Worm (Caenorhabditis elegans): ENCODE measurements around the gene cct-5.

The cct-5 gene

DNA sequence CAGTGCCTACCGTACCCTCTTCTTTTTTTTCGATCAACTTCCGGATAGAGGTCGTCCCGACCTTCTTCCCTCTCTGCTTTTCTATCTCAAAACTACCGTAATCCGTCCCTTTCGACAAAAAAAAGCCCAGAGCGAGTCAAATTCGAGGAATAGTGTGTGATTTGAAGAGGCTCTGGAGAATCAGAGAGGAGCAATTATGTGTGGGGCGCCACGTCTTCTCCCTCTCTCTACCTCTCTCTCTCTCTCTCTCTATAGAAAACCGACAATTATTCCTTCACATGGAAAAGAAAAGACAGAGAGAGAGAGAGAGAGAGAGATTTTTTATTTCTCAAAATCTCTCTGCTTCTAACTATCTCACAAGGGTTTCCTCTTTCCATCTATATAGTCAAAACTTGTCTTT, 51.3 kb downstream of the cct-5 start:
- TF ChIP-seq nhr-6 (tag; optimal IDR thresholded peaks at IDR 0.05) (peak; percentile 4), elt-1 (tag; optimal IDR thresholded peaks at IDR 0.05) (no peak), ztf-4 (tag; optimal IDR thresholded peaks at IDR 0.05) (no peak), sma-9 (GFP tag; optimal IDR thresholded peaks at IDR 0.05) (peak; percentile 2), sma-9 (tag; optimal IDR thresholded peaks at IDR 0.05) (no peak), lsy-2 (tag; optimal IDR thresholded peaks at IDR 0.05) (peak; percentile 29 to 83), elt-3 (tag; optimal IDR thresholded peaks at IDR 0.05) (no peak), lin-39 (tag; optimal IDR thresholded peaks at IDR 0.05) (no peak), nhr-237 (tag; optimal IDR thresholded peaks at IDR 0.05) (no peak), F13H6.1 (tag; optimal IDR thresholded peaks at IDR 0.05) (peak; percentile 42), crh-2 (tag; optimal IDR thresholded peaks at IDR 0.05) (peak; percentile 39), C34F6.9 (tag; optimal IDR thresholded peaks at IDR 0.05) (peak; percentile 19), lin-13 (GFP tag; optimal IDR thresholded peaks at IDR 0.05) (no peak), ztf-11 (tag; optimal IDR thresholded peaks at IDR 0.05) (no peak), nhr-11 (tag; optimal IDR thresholded peaks at IDR 0.05) (no peak), R02D3.7 (tag; optimal IDR thresholded peaks at IDR 0.05) (no peak), nhr-25 (tag; optimal IDR thresholded peaks at IDR 0.05) (peak; percentile 79), mbf-1 (tag; optimal IDR thresholded peaks at IDR 0.05) (no peak), peb-1 (tag; optimal IDR thresholded peaks at IDR 0.05) (no peak)

DNA sequence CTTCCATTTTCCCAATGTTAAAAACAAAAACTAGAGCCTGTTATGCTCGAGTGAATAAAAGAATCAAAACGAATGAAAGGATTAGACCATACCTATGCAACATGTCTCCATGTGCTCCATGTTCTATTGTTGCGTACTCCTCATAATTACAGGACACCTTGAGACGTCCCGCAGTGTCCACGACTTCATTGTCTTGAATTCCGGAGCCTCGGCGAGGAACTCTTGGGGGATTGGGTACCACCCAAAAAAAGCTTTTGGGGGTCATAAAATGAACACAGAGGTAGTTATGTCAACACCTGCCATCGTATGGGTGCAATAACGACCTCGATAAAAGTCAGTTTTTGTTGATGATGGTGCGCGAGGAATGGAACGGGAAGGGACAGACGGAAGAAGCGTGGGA, 53.0 kb downstream of the cct-5 start:
- TF ChIP-seq sma-9 (GFP tag; optimal IDR thresholded peaks at IDR 0.05) = no peak
- TF ChIP-seq sma-9 (tag; optimal IDR thresholded peaks at IDR 0.05) = no peak

DNA sequence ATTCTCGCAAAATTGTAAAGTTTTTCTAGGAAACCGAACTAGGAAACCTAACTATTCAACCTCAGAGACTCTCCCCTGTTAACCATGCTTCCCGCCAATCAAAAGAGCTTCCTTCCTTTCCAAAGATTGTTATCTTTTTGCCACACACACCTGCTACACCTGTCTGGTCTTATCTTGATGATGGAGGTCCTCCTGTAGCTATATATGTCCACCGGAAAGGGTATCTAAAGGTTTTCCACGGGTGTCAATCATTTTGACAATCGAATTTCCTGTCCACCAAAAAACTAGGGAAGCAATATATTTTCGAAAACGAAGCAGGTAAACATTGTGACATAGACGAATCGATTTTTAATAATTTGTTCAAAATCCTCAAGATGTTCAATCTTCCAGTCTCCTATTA, 54.1 kb downstream of the cct-5 start:
- TF ChIP-seq nhr-25 (tag; optimal IDR thresholded peaks at IDR 0.05) (peak; percentile 21), ceh-16 (tag; optimal IDR thresholded peaks at IDR 0.05) (peak; percentile 30), gmeb-1 (tag; optimal IDR thresholded peaks at IDR 0.05) (no peak), mbf-1 (tag; optimal IDR thresholded peaks at IDR 0.05) (no peak), unc-39 (tag; optimal IDR thresholded peaks at IDR 0.05) (no peak)

DNA sequence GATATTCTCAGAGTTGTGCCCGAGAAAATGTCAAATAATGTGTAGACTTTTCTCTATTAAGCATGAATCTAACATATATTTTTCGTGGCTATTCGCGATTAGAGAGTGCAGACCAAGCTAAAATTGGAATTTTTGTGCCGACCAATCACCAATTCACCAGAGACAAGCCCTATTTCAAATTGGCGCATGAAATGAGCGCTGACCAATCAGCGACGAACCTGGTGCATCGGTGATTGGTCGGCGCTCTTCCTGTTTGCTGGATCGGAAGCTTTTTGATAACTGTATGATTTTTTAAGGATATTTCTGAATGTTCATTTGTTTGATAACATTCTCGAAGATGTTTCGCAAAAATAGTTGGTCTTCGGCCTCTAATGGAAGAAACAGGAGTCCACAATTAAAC, 54.6 kb downstream of the cct-5 start:
- no peak for TF ChIP-seq ceh-82 (tag; optimal IDR thresholded peaks at IDR 0.05)

- TF ChIP-seq sma-9 (GFP tag; optimal IDR thresholded peaks at IDR 0.05) (no peak), sma-9 (tag; optimal IDR thresholded peaks at IDR 0.05) (no peak), nhr-25 (tag; optimal IDR thresholded peaks at IDR 0.05) (peak; percentile 30), lsy-2 (tag; optimal IDR thresholded peaks at IDR 0.05) (peak in 1 of 2 experiments; percentile 32)
Measured at ce11 chrIII:4452749-4453148, 55.2 kb downstream of the cct-5 start.

- TF ChIP-seq F13H6.1 (tag; optimal IDR thresholded peaks at IDR 0.05) (no peak), sma-3 (GFP tag; optimal IDR thresholded peaks at IDR 0.05) (no peak), ztf-11 (tag; optimal IDR thresholded peaks at IDR 0.05) (no peak), C34F6.9 (tag; optimal IDR thresholded peaks at IDR 0.05) (no peak), nhr-25 (tag; optimal IDR thresholded peaks at IDR 0.05) (peak; percentile 6)
Measured at ce11 chrIII:4450773-4451423, 57.0 kb downstream of the cct-5 start.

DNA sequence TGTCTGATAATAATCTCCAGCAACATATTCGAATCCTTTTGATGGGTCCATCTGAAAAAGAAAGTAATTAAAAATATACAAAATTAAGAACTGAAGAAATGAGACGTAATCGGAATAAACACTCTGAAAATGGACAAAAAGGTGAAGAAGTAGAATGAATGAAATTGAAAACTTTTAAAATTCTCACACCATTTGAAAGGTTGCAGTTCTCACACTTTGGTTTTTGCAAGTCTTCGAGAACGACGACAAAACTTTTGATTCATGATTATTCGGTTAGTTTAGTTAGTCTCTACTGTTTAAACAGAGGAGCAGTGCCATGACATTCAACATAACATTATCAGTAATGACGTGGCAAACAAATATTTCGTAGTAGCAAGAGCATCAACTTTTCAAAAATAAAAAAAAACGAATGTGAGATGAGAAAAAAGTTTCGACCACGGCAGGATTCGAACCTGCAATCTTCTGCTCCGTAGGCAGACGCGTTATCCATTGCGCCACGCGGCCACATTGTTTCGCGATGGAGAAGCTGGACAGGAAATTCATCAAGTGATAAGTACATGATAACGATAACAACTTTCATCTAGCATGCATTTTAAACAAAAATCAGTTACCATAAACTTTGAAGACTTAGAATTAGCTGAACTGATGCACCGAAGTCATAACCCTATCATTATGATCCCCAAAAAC, 57.9 kb downstream of the cct-5 start, which contains the start of gene ceh-43:
ceh-43 (minus strand) TSS at position 51 of the 687 bp plus-strand sequence.
- TF ChIP-seq nhr-77 (tag; optimal IDR thresholded peaks at IDR 0.05) (no peak), gmeb-1 (tag; optimal IDR thresholded peaks at IDR 0.05) (no peak), fos-1 (tag; optimal IDR thresholded peaks at IDR 0.05) (no peak), mdl-1 (tag; optimal IDR thresholded peaks at IDR 0.05) (no peak), ama-1 (optimal IDR thresholded peaks at IDR 0.05) (no peak), ceh-16 (tag; optimal IDR thresholded peaks at IDR 0.05) (no peak), C34F6.9 (tag; optimal IDR thresholded peaks at IDR 0.05) (no peak)
